Worm (Caenorhabditis elegans): ENCODE measurements around the gene col-151.

Gene col-151

ce11 chrV:10371951-10372350, 23.1 kb downstream of the col-151 start, which contains the start of gene ugt-49:
Gene ugt-49, plus strand, starts transcription at chrV:10372321.
- TF ChIP-seq tbx-8 (GFP tag; optimal IDR thresholded peaks at IDR 0.05) (no peak), lin-13 (tag; optimal IDR thresholded peaks at IDR 0.05) (no peak), sptf-1 (tag; optimal IDR thresholded peaks at IDR 0.05) (no peak), unc-39 (tag; optimal IDR thresholded peaks at IDR 0.05) (no peak), elt-1 (tag; optimal IDR thresholded peaks at IDR 0.05; ENCODE audit: borderline replicate concordance, insufficient read depth) (no peak)

- TF ChIP-seq nhr-237 (tag; optimal IDR thresholded peaks at IDR 0.05) (no peak), ceh-39 (tag; optimal IDR thresholded peaks at IDR 0.05) (no peak), lin-32 (GFP tag; optimal IDR thresholded peaks at IDR 0.05) (no peak), M03D4.4 (tag; optimal IDR thresholded peaks at IDR 0.05) (no peak), ceh-83 (GFP tag; optimal IDR thresholded peaks at IDR 0.05) (no peak), elt-3 (tag; optimal IDR thresholded peaks at IDR 0.05) (no peak), ham-2 (GFP tag; optimal IDR thresholded peaks at IDR 0.05) (no peak), pha-4 (tag; optimal IDR thresholded peaks at IDR 0.05) (no peak), elt-1 (tag; optimal IDR thresholded peaks at IDR 0.05; ENCODE audit: borderline replicate concordance, insufficient read depth) (no peak), nhr-28 (tag; optimal IDR thresholded peaks at IDR 0.05) (no peak), nhr-2 (tag; optimal IDR thresholded peaks at IDR 0.05) (no peak), nhr-12 (tag; optimal IDR thresholded peaks at IDR 0.05) (no peak), lin-13 (tag; optimal IDR thresholded peaks at IDR 0.05) (no peak)
Measured at ce11 chrV:10371177-10371576, 23.8 kb downstream of the col-151 start.

ce11 chrV:10368256-10368655, 26.8 kb downstream of the col-151 start, which contains the start of gene sri-20:
Gene sri-20, plus strand, starts transcription at chrV:10368556.
- TF ChIP-seq cnd-1 (tag; optimal IDR thresholded peaks at IDR 0.05) (no peak), nhr-76 (tag; optimal IDR thresholded peaks at IDR 0.05) (no peak), ham-2 (GFP tag; optimal IDR thresholded peaks at IDR 0.05) (no peak), snpc-4 (tag; optimal IDR thresholded peaks at IDR 0.05) (no peak), unc-39 (tag; optimal IDR thresholded peaks at IDR 0.05) (no peak), flh-1 (GFP tag; optimal IDR thresholded peaks at IDR 0.05) (no peak), zip-8 (tag; optimal IDR thresholded peaks at IDR 0.05) (no peak), ces-1 (GFP tag; optimal IDR thresholded peaks at IDR 0.05) (no peak), pha-4 (tag; optimal IDR thresholded peaks at IDR 0.05) (no peak), elt-3 (tag; optimal IDR thresholded peaks at IDR 0.05) (no peak), ceh-83 (GFP tag; optimal IDR thresholded peaks at IDR 0.05) (no peak), drap-1 (GFP tag; optimal IDR thresholded peaks at IDR 0.05) (no peak), nhr-28 (tag; optimal IDR thresholded peaks at IDR 0.05) (no peak), mep-1 (tag; optimal IDR thresholded peaks at IDR 0.05) (no peak), lin-32 (GFP tag; optimal IDR thresholded peaks at IDR 0.05) (no peak), lsy-2 (tag; optimal IDR thresholded peaks at IDR 0.05) (no peak)

- no peak for TF ChIP-seq pha-4 (tag; optimal IDR thresholded peaks at IDR 0.05)
- TF ChIP-seq ztf-11 (tag; optimal IDR thresholded peaks at IDR 0.05): no peak
- no peak for TF ChIP-seq unc-39 (tag; optimal IDR thresholded peaks at IDR 0.05)
- TF ChIP-seq mep-1 (tag; optimal IDR thresholded peaks at IDR 0.05): no peak
- no peak for TF ChIP-seq tbx-8 (GFP tag; optimal IDR thresholded peaks at IDR 0.05)
- TF ChIP-seq lin-32 (GFP tag; optimal IDR thresholded peaks at IDR 0.05): no peak
- TF ChIP-seq unc-120 (tag; optimal IDR thresholded peaks at IDR 0.05; ENCODE audit: poor library complexity, severe bottlenecking): no peak
- no peak for TF ChIP-seq sptf-1 (tag; optimal IDR thresholded peaks at IDR 0.05)
- no peak for TF ChIP-seq elt-1 (tag; optimal IDR thresholded peaks at IDR 0.05; ENCODE audit: borderline replicate concordance, insufficient read depth)
- no peak for TF ChIP-seq blmp-1 (tag; optimal IDR thresholded peaks at IDR 0.05)
- no peak for TF ChIP-seq M03D4.4 (tag; optimal IDR thresholded peaks at IDR 0.05)
- no peak for TF ChIP-seq ham-2 (GFP tag; optimal IDR thresholded peaks at IDR 0.05)
- TF ChIP-seq hlh-1 (tag; optimal IDR thresholded peaks at IDR 0.05): no peak
- no peak for TF ChIP-seq unc-62 (GFP tag; optimal IDR thresholded peaks at IDR 0.05)
Measured at ce11 chrV:10363834-10364233, 31.2 kb downstream of the col-151 start.

- peak; percentile 32 for TF ChIP-seq nhr-237 (tag; optimal IDR thresholded peaks at IDR 0.05)
- no peak for TF ChIP-seq zip-8 (tag; optimal IDR thresholded peaks at IDR 0.05)
- TF ChIP-seq mep-1 (tag; optimal IDR thresholded peaks at IDR 0.05): peak; percentile 54
- no peak for TF ChIP-seq sem-2 (GFP tag; optimal IDR thresholded peaks at IDR 0.05)
- TF ChIP-seq nhr-2 (tag; optimal IDR thresholded peaks at IDR 0.05): no peak
- TF ChIP-seq tbx-8 (GFP tag; optimal IDR thresholded peaks at IDR 0.05): no peak
- no peak for TF ChIP-seq nhr-76 (tag; optimal IDR thresholded peaks at IDR 0.05)
- TF ChIP-seq ztf-11 (tag; optimal IDR thresholded peaks at IDR 0.05): no peak
- no peak for TF ChIP-seq elt-1 (tag; optimal IDR thresholded peaks at IDR 0.05; ENCODE audit: borderline replicate concordance, insufficient read depth)
- TF ChIP-seq nhr-12 (tag; optimal IDR thresholded peaks at IDR 0.05): no peak
- peak; percentile 18 for TF ChIP-seq ceh-39 (tag; optimal IDR thresholded peaks at IDR 0.05)
- TF ChIP-seq nhr-28 (tag; optimal IDR thresholded peaks at IDR 0.05): no peak
- TF ChIP-seq bed-3 (GFP tag; optimal IDR thresholded peaks at IDR 0.05): no peak
- TF ChIP-seq elt-3 (tag; optimal IDR thresholded peaks at IDR 0.05): no peak
- TF ChIP-seq pha-4 (tag; optimal IDR thresholded peaks at IDR 0.05): peak; percentile 18
- no peak for TF ChIP-seq flh-1 (GFP tag; optimal IDR thresholded peaks at IDR 0.05)
- no peak for TF ChIP-seq mab-5 (tag; optimal IDR thresholded peaks at IDR 0.05)
- peak; percentile 10 for TF ChIP-seq hlh-1 (tag; optimal IDR thresholded peaks at IDR 0.05)
- TF ChIP-seq lin-13 (tag; optimal IDR thresholded peaks at IDR 0.05): peak; percentile 23
- TF ChIP-seq ceh-83 (GFP tag; optimal IDR thresholded peaks at IDR 0.05): no peak
- peak; percentile 68 for TF ChIP-seq lsy-2 (tag; optimal IDR thresholded peaks at IDR 0.05)
- TF ChIP-seq lin-32 (GFP tag; optimal IDR thresholded peaks at IDR 0.05): no peak
- peak; percentile 89 for TF ChIP-seq ces-1 (GFP tag; optimal IDR thresholded peaks at IDR 0.05)
Measured at ce11 chrV:10361830-10362397, 33.1 kb downstream of the col-151 start, which contains the start of gene cash-1. Gene cash-1, plus strand, starts transcription at chrV:10362261.

Data from whole organism, mixed stage, embryonic.